Worm (Caenorhabditis elegans) whole organism, L1 larva: ENCODE data around the gene C34C6.3.
A peak's percentile ranks its signal among the peaks of the same experiment; 100 is the strongest.

Experiments
- C16A3.4 ChIP-seq: fragments of 150-350 bp; optimal IDR thresholded peaks from 2 replicates; lab custom pipeline; 2014; ENCODE audit warnings: missing biosample characterization, missing genetic modification characterization
- F16B12.6 ChIP-seq: fragments of 150-350 bp; optimal IDR thresholded peaks from 2 replicates; lab custom pipeline; 2014; ENCODE audit warnings: missing biosample characterization, missing genetic modification characterization
- aha-1 ChIP-seq: fragments of 150-350 bp; optimal IDR thresholded peaks from 2 replicates; lab custom pipeline; 2014; ENCODE audit warnings: missing biosample characterization, missing genetic modification characterization
- aly-2 ChIP-seq: fragments of 150-350 bp; optimal IDR thresholded peaks from 2 replicates; lab custom pipeline; 2014; ENCODE audit warnings: missing biosample characterization, missing genetic modification characterization
- blmp-1 ChIP-seq: fragments of 150-350 bp; optimal IDR thresholded peaks from 2 replicates; lab custom pipeline; 2014; ENCODE audit warnings: missing biosample characterization, missing genetic modification characterization
- ceh-63 ChIP-seq: fragments of 200-800 bp; sonication (Bioruptor generic); optimal IDR thresholded peaks from 2 replicates; lab custom pipeline; 2018; ENCODE audit warnings: mild to moderate bottlenecking, missing genetic modification characterization, missing compliant biosample characterization
- ceh-8 ChIP-seq: fragments of 200-800 bp; sonication (Bioruptor generic); optimal IDR thresholded peaks from 2 replicates; lab custom pipeline; 2018; ENCODE audit warnings: mild to moderate bottlenecking, missing genetic modification characterization, moderate library complexity, missing compliant biosample characterization
- ceh-82 ChIP-seq, 3 experiments: fragments of 150-350 bp in 1 of 3; sonication (generic microtip) in 2 of 3; optimal IDR thresholded peaks; 2 replicates each; lab custom pipeline; 2014 to 2017; ENCODE audit warnings: missing biosample characterization in 3 of 3, missing genetic modification characterization in 3 of 3
- ceh-88 ChIP-seq: fragments of 200-800 bp; sonication (Bioruptor generic); IDR thresholded peaks from 2 replicates; pipeline ENCODE4 v1.3.6; 2022; ENCODE audit warnings: missing genetic modification characterization, missing compliant biosample characterization
- ceh-90 ChIP-seq: sonication (generic microtip); optimal IDR thresholded peaks from 2 replicates; lab custom pipeline; 2016; ENCODE audit warnings: missing genetic modification characterization, missing compliant biosample characterization
- egl-13 ChIP-seq: sonication (generic microtip); optimal IDR thresholded peaks from 2 replicates; lab custom pipeline; 2016; ENCODE audit warnings: missing genotype, missing genetic modification reagents, missing genetic modification characterization, missing compliant biosample characterization
- egl-27 ChIP-seq, 2 experiments: fragments of 150-350 bp in 1 of 2; sonication (generic microtip); optimal IDR thresholded peaks; 3 replicates each; lab custom pipeline; 2017 to 2018; ENCODE audit warnings: missing biosample characterization in 2 of 2, missing genetic modification characterization in 2 of 2, missing genetic modification reagents in 2 of 2
- elt-2 ChIP-seq: sonication (generic microtip); optimal IDR thresholded peaks from 2 replicates; lab custom pipeline; 2016; ENCODE audit warnings: missing genetic modification characterization, mild to moderate bottlenecking, inconsistent platforms, missing compliant biosample characterization, missing genetic modification reagents
- ets-5 ChIP-seq: fragments of 200-800 bp; sonication (Bioruptor generic); IDR thresholded peaks from 2 replicates; pipeline ENCODE4 v1.3.6; 2022; ENCODE audit warnings: missing genetic modification characterization, missing compliant biosample characterization
- fkh-4 ChIP-seq: sonication (generic microtip); optimal IDR thresholded peaks from 2 replicates; lab custom pipeline; 2016; ENCODE audit warnings: missing compliant biosample characterization, missing genetic modification characterization, borderline replicate concordance
- fkh-8 ChIP-seq: sonication (generic microtip); optimal IDR thresholded peaks from 2 replicates; lab custom pipeline; 2016; ENCODE audit warnings: mild to moderate bottlenecking, missing genetic modification characterization, missing compliant biosample characterization
- grh-1 ChIP-seq: fragments of 200-800 bp; sonication (Bioruptor generic); IDR thresholded peaks from 2 replicates; pipeline ENCODE4 v1.3.6; 2022; ENCODE audit warnings: missing genetic modification reagents, missing genetic modification characterization, missing compliant biosample characterization
- hlh-4 ChIP-seq: sonication (generic microtip); optimal IDR thresholded peaks from 2 replicates; lab custom pipeline; 2016; ENCODE audit warnings: mild to moderate bottlenecking, missing genetic modification characterization, missing compliant biosample characterization
- hpl-2 ChIP-seq: fragments of 150-350 bp; optimal IDR thresholded peaks from 2 replicates; lab custom pipeline; 2014; ENCODE audit warnings: missing biosample characterization, missing genetic modification reagents, missing genetic modification characterization
- irx-1 ChIP-seq: sonication (generic microtip); optimal IDR thresholded peaks from 2 replicates; lab custom pipeline; 2016; ENCODE audit warnings: missing genetic modification characterization, missing compliant biosample characterization
- isw-1 ChIP-seq: fragments of 200-800 bp; sonication (Bioruptor generic); IDR thresholded peaks from 2 replicates; pipeline ENCODE4 v1.3.6; 2022; ENCODE audit warnings: missing genetic modification characterization, missing compliant biosample characterization
- jun-1 ChIP-seq: fragments of 150-350 bp; optimal IDR thresholded peaks from 2 replicates; lab custom pipeline; 2014; ENCODE audit warnings: missing biosample characterization, missing genetic modification reagents, missing genetic modification characterization
- lin-13 ChIP-seq: fragments of 150-350 bp; optimal IDR thresholded peaks from 2 replicates; lab custom pipeline; 2014; ENCODE audit warnings: missing biosample characterization, missing genetic modification reagents, missing genetic modification characterization
- lin-35 ChIP-seq, 2 experiments: fragments of 150-350 bp; optimal IDR thresholded peaks; 2 replicates each; lab custom pipeline; 2014; ENCODE audit warnings: missing biosample characterization in 2 of 2, missing genetic modification characterization in 2 of 2, missing genetic modification reagents in 2 of 2
- mab-9 ChIP-seq: fragments of 200-800 bp; sonication (Bioruptor generic); IDR thresholded peaks from 2 replicates; pipeline ENCODE4 v1.3.6; 2022; ENCODE audit warnings: missing genetic modification reagents, missing genetic modification characterization, missing compliant biosample characterization
- mdl-1 ChIP-seq, 2 experiments: fragments of 150-350 bp; optimal IDR thresholded peaks; 2 replicates each; lab custom pipeline; 2014 to 2017; ENCODE audit warnings: missing biosample characterization in 2 of 2, missing genetic modification characterization in 2 of 2, inconsistent platforms in 1 of 2
- mef-2 ChIP-seq: fragments of 150-350 bp; optimal IDR thresholded peaks from 2 replicates; lab custom pipeline; 2014; ENCODE audit warnings: missing biosample characterization, missing genetic modification characterization
- nhr-11 ChIP-seq: fragments of 150-350 bp; optimal IDR thresholded peaks from 2 replicates; lab custom pipeline; 2014; ENCODE audit warnings: missing biosample characterization, missing genetic modification characterization
- nhr-12 ChIP-seq: sonication (generic microtip); optimal IDR thresholded peaks from 2 replicates; lab custom pipeline; 2017; ENCODE audit warnings: missing biosample characterization, missing genetic modification characterization
- nhr-19 ChIP-seq: fragments of 200-800 bp; sonication (Bioruptor generic); conservative IDR thresholded peaks from 2 replicates; pipeline ENCODE4 v1.3.6; 2022; ENCODE audit warnings: missing genetic modification characterization, missing compliant biosample characterization
- nhr-20 ChIP-seq: sonication (generic microtip); optimal IDR thresholded peaks from 2 replicates; lab custom pipeline; 2016; ENCODE audit warnings: mild to moderate bottlenecking, missing genetic modification characterization, missing compliant biosample characterization
- nhr-237 ChIP-seq: fragments of 150-350 bp; optimal IDR thresholded peaks from 2 replicates; lab custom pipeline; 2014; ENCODE audit warnings: missing biosample characterization, missing genetic modification characterization
- nhr-47 ChIP-seq: sonication (generic microtip); optimal IDR thresholded peaks from 2 replicates; lab custom pipeline; 2016; ENCODE audit warnings: mild to moderate bottlenecking, missing genetic modification characterization, moderate library complexity, missing compliant biosample characterization
- nhr-71 ChIP-seq: sonication (generic microtip); optimal IDR thresholded peaks from 2 replicates; lab custom pipeline; 2016; ENCODE audit warnings: mild to moderate bottlenecking, missing genetic modification characterization, moderate library complexity, missing compliant biosample characterization
- nhr-76 ChIP-seq: sonication (generic microtip); optimal IDR thresholded peaks from 2 replicates; lab custom pipeline; 2017; ENCODE audit warnings: missing biosample characterization, missing genetic modification characterization
- pag-3 ChIP-seq: sonication (generic microtip); optimal IDR thresholded peaks from 2 replicates; lab custom pipeline; 2017; ENCODE audit warnings: missing genetic modification characterization, mild to moderate bottlenecking, missing compliant biosample characterization, antibody characterized with exemption, borderline replicate concordance; ENCODE audit not compliant: insufficient read depth
- pax-3 ChIP-seq: fragments of 200-800 bp; sonication (Bioruptor generic); optimal IDR thresholded peaks from 2 replicates; lab custom pipeline; 2018; ENCODE audit warnings: mild to moderate bottlenecking, missing genetic modification characterization, moderate library complexity, missing compliant biosample characterization
- skn-1 ChIP-seq: fragments of 150-350 bp; optimal IDR thresholded peaks from 2 replicates; lab custom pipeline; 2014; ENCODE audit warnings: missing biosample characterization, missing genetic modification characterization
- sox-4 ChIP-seq: sonication (generic microtip); optimal IDR thresholded peaks from 2 replicates; lab custom pipeline; 2016; ENCODE audit warnings: missing genetic modification characterization, missing compliant biosample characterization
- sptf-1 ChIP-seq: fragments of 150-350 bp; optimal IDR thresholded peaks from 2 replicates; lab custom pipeline; 2014; ENCODE audit warnings: missing biosample characterization, missing genetic modification characterization
- sup-37 ChIP-seq: fragments of 200-800 bp; sonication (Bioruptor generic); optimal IDR thresholded peaks from 2 replicates; lab custom pipeline; 2018; ENCODE audit warnings: mild to moderate bottlenecking, missing genetic modification characterization, missing compliant biosample characterization
- swsn-7 ChIP-seq: sonication (generic microtip); optimal IDR thresholded peaks from 2 replicates; lab custom pipeline; 2016; ENCODE audit warnings: missing genetic modification characterization, missing compliant biosample characterization
- tbx-2 ChIP-seq: sonication (generic microtip); optimal IDR thresholded peaks from 2 replicates; lab custom pipeline; 2016; ENCODE audit warnings: missing genetic modification characterization, missing compliant biosample characterization
- tlp-1 ChIP-seq: fragments of 150-350 bp; optimal IDR thresholded peaks from 2 replicates; lab custom pipeline; 2014; ENCODE audit warnings: missing biosample characterization, missing genetic modification characterization
- unc-130 ChIP-seq: fragments of 150-350 bp; optimal IDR thresholded peaks from 2 replicates; lab custom pipeline; 2017; ENCODE audit warnings: missing biosample characterization, missing genetic modification characterization, inconsistent platforms
- unc-30 ChIP-seq: sonication (generic microtip); optimal IDR thresholded peaks from 2 replicates; lab custom pipeline; 2017; ENCODE audit warnings: missing biosample characterization, missing genetic modification characterization
- unc-62 ChIP-seq: fragments of 150-350 bp; optimal IDR thresholded peaks from 2 replicates; lab custom pipeline; 2014; ENCODE audit warnings: missing biosample characterization, missing genetic modification reagents, missing genetic modification characterization
- vab-15 ChIP-seq: sonication (generic microtip); optimal IDR thresholded peaks from 2 replicates; lab custom pipeline; 2017; ENCODE audit warnings: missing genotype, mild to moderate bottlenecking, missing genetic modification characterization, missing compliant biosample characterization
- xbp-1 ChIP-seq: sonication (generic microtip); optimal IDR thresholded peaks from 2 replicates; lab custom pipeline; 2016; ENCODE audit warnings: missing genetic modification characterization, missing compliant biosample characterization
- zag-1 ChIP-seq: fragments of 150-350 bp; optimal IDR thresholded peaks from 2 replicates; lab custom pipeline; 2014; ENCODE audit warnings: missing biosample characterization, missing genetic modification characterization
- zip-4 ChIP-seq: fragments of 200-800 bp; sonication (Bioruptor generic); optimal IDR thresholded peaks from 2 replicates; lab custom pipeline; 2018; ENCODE audit warnings: mild to moderate bottlenecking, missing genetic modification characterization, moderate library complexity, missing compliant biosample characterization
- ztf-11 ChIP-seq, 2 experiments: sonication (generic microtip); optimal IDR thresholded peaks; 2 replicates each; lab custom pipeline; 2016 to 2017; ENCODE audit warnings: missing genetic modification characterization in 2 of 2, missing biosample characterization in 1 of 2, missing compliant biosample characterization in 1 of 2
- ztf-4 ChIP-seq: fragments of 150-350 bp; optimal IDR thresholded peaks from 2 replicates; lab custom pipeline; 2014; ENCODE audit warnings: missing biosample characterization, missing genetic modification characterization

C34C6.3 gene

ce11 chrII:8740326-8740949 is 48.7 kb downstream of the C34C6.3 start (continued):
- TF ChIP-seq nhr-47: peak; percentile 45
- no peak for TF ChIP-seq hpl-2 (GFP tag; lab: Kevin White, UChicago)
- TF ChIP-seq unc-130 (tag; lab: Kevin White, UChicago): peak; percentile 23
- no peak for TF ChIP-seq skn-1 (tag; lab: Kevin White, UChicago)
- TF ChIP-seq lin-13 (GFP tag; lab: Kevin White, UChicago): no peak
- no peak for TF ChIP-seq jun-1 (tag; lab: Kevin White, UChicago)
- no peak for TF ChIP-seq pag-3 (tag; lab: Kevin White, UChicago)
- peak; percentile 83 for TF ChIP-seq nhr-71 (tag; lab: Kevin White, UChicago)
- TF ChIP-seq ztf-4 (tag; lab: Kevin White, UChicago): no peak
- TF ChIP-seq xbp-1 (tag; lab: Kevin White, UChicago): no peak
- TF ChIP-seq aha-1 (tag; lab: Kevin White, UChicago): peak; percentile 46
- no peak for TF ChIP-seq mab-9 (GFP tag; lab: Robert Waterston, UW)
- no peak for TF ChIP-seq aly-2
- no peak for TF ChIP-seq irx-1 (tag; lab: Kevin White, UChicago)
- TF ChIP-seq ceh-82 (tag; optimal IDR thresholded peaks at IDR 0.05; lab: Kevin White, UChicago): no peak
- peak in 1 of 2 experiments; percentile 40 for TF ChIP-seq lin-35 (GFP tag; optimal IDR thresholded peaks at IDR 0.05; lab: Kevin White, UChicago)
- no peak for TF ChIP-seq vab-15 (tag; lab: Kevin White, UChicago)
- TF ChIP-seq isw-1: no peak
- TF ChIP-seq zag-1 (tag; lab: Kevin White, UChicago): no peak
- TF ChIP-seq ceh-88 (GFP tag; lab: Robert Waterston, UW): no peak
- no peak for TF ChIP-seq nhr-76 (tag; lab: Kevin White, UChicago)
- TF ChIP-seq nhr-11 (tag; lab: Kevin White, UChicago): no peak
- no peak for TF ChIP-seq unc-30
- no peak for TF ChIP-seq unc-62 (GFP tag; lab: Kevin White, UChicago)
- no peak for TF ChIP-seq fkh-4 (tag; lab: Kevin White, UChicago)
- no peak for TF ChIP-seq sup-37
- TF ChIP-seq sptf-1 (tag; lab: Kevin White, UChicago): no peak
- peak; percentile 93 for TF ChIP-seq nhr-20 (tag; lab: Kevin White, UChicago)
- TF ChIP-seq elt-2 (tag; lab: Kevin White, UChicago): peak; percentile 93
- TF ChIP-seq zip-4 (GFP tag; lab: Kevin White, UChicago): no peak
- TF ChIP-seq hlh-4 (tag; lab: Kevin White, UChicago): no peak
- TF ChIP-seq C16A3.4 (tag; lab: Kevin White, UChicago): peak; percentile 14
- peak; percentile 83 for TF ChIP-seq blmp-1 (tag; lab: Kevin White, UChicago)
- TF ChIP-seq nhr-19 (GFP tag; lab: Robert Waterston, UW): peak; percentile 77
- no peak for TF ChIP-seq swsn-7 (tag; lab: Kevin White, UChicago)
- no peak for TF ChIP-seq ceh-8
- peak; percentile 65 for TF ChIP-seq tbx-2
- TF ChIP-seq ceh-90 (tag; lab: Kevin White, UChicago): no peak
- peak in 1 of 2 experiments; percentile 19 for TF ChIP-seq egl-27 (tag; optimal IDR thresholded peaks at IDR 0.05; lab: Kevin White, UChicago)
- TF ChIP-seq mdl-1 (tag; optimal IDR thresholded peaks at IDR 0.05; lab: Kevin White, UChicago): peak in 1 of 2 experiments; percentile 63
- no peak for TF ChIP-seq fkh-8 (tag; lab: Kevin White, UChicago)
- TF ChIP-seq F16B12.6: no peak
- TF ChIP-seq ets-5 (GFP tag; lab: Robert Waterston, UW): no peak
- no peak for TF ChIP-seq pax-3
- no peak for TF ChIP-seq sox-4 (tag; lab: Kevin White, UChicago)
- no peak for TF ChIP-seq nhr-12 (tag; lab: Kevin White, UChicago)
- no peak for TF ChIP-seq egl-13 (tag; lab: Kevin White, UChicago)
- no peak for TF ChIP-seq mef-2 (tag; lab: Kevin White, UChicago)
- no peak for TF ChIP-seq nhr-237 (tag; lab: Kevin White, UChicago)
- no peak for TF ChIP-seq ztf-11 (tag; optimal IDR thresholded peaks at IDR 0.05; lab: Kevin White, UChicago)
- no peak for TF ChIP-seq ceh-63 (GFP tag; lab: Kevin White, UChicago)
- TF ChIP-seq tlp-1: no peak
- TF ChIP-seq grh-1 (GFP tag; lab: Robert Waterston, UW): peak; percentile 76
